Worm (Caenorhabditis elegans): ENCODE measurements around the gene col-2.

col-2 gene

DNA sequence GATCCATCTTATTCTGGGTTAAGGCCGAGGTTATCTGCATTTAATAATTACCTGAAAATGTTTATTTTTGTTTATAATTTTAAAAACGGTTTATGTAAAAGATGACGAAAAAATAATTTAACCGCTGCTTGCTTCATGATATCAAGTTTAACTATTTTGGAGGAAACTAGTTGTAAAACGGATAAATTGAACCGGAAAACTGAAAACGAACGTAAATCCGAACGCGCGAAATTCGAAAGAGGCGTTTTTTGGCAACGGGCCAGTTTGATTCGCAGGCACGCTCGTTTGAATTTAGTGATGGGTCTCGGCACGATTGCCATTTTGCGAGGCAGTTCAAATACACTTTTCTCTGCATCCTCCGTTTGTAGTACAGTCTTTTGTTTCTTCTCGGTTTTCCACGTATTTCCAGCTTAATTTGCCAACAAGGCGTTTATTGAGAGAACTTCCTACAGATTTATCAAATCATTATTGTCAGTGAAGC is 43.7 kb upstream of the col-2 start, which contains the start of the genes gtbp-1 and K08F4.3:
TSS of gene gtbp-1 (minus strand) at position 51 of the 481 bp plus-strand sequence.
TSS of gene K08F4.3 (plus strand) at position 352 of the 481 bp plus-strand sequence.
- TF ChIP-seq mdl-1 (tag; optimal IDR thresholded peaks at IDR 0.05) (peak in 1 of 2 experiments; percentile 66), ama-1 (optimal IDR thresholded peaks at IDR 0.05) (no peak), C16A3.4 (tag; optimal IDR thresholded peaks at IDR 0.05) (peak; percentile 75), ceh-82 (tag; optimal IDR thresholded peaks at IDR 0.05) (peak in 1 of 3 experiments; percentile 71), aha-1 (tag; optimal IDR thresholded peaks at IDR 0.05) (no peak), nhr-90 (tag; optimal IDR thresholded peaks at IDR 0.05; ENCODE audit: poor library complexity) (peak; percentile 45), egl-13 (tag; optimal IDR thresholded peaks at IDR 0.05) (no peak), mep-1 (tag; optimal IDR thresholded peaks at IDR 0.05) (peak; percentile 85), jun-1 (tag; optimal IDR thresholded peaks at IDR 0.05) (peak; percentile 53), vab-15 (tag; optimal IDR thresholded peaks at IDR 0.05) (peak; percentile 23), lin-35 (GFP tag; optimal IDR thresholded peaks at IDR 0.05) (peak; percentile 92 to 97), lin-39 (tag; optimal IDR thresholded peaks at IDR 0.05) (no peak), snpc-4 (tag; optimal IDR thresholded peaks at IDR 0.05) (peak; percentile 54), ceh-63 (GFP tag; optimal IDR thresholded peaks at IDR 0.05) (no peak), isw-1 (GFP tag; IDR thresholded peaks at IDR 0.05) (peak; percentile 64), unc-62 (GFP tag; optimal IDR thresholded peaks at IDR 0.05) (no peak), snu-23 (GFP tag; optimal IDR thresholded peaks at IDR 0.05) (peak; percentile 83), mab-9 (GFP tag; IDR thresholded peaks at IDR 0.05) (no peak), efl-1 (optimal IDR thresholded peaks at IDR 0.05) (peak; percentile 83 to 95), efl-1 (GFP tag; optimal IDR thresholded peaks at IDR 0.05 in 1 of 2) (peak; percentile 94 to 99), elt-3 (tag; optimal IDR thresholded peaks at IDR 0.05) (peak in 2 of 6 experiments; percentile 3 to 47), grh-1 (GFP tag; IDR thresholded peaks at IDR 0.05) (peak; percentile 38; the same call in 1 of the 2 replicates), nhr-20 (tag; optimal IDR thresholded peaks at IDR 0.05) (peak; percentile 68), skn-1 (tag; optimal IDR thresholded peaks at IDR 0.05) (peak; percentile 75), xbp-1 (tag; optimal IDR thresholded peaks at IDR 0.05) (peak; percentile 67), lsy-2 (tag; optimal IDR thresholded peaks at IDR 0.05) (peak; percentile 79 to 95), irx-1 (tag; optimal IDR thresholded peaks at IDR 0.05) (peak; percentile 10), blmp-1 (tag; optimal IDR thresholded peaks at IDR 0.05) (peak; percentile 53), nhr-19 (GFP tag; conservative IDR thresholded peaks at IDR 0.05) (peak; percentile 61), swsn-7 (tag; optimal IDR thresholded peaks at IDR 0.05) (peak; percentile 48), F16B12.6 (tag; optimal IDR thresholded peaks at IDR 0.05) (peak; percentile 45), pag-3 (tag; optimal IDR thresholded peaks at IDR 0.05; ENCODE audit: borderline replicate concordance, insufficient read depth) (no peak), tlp-1 (tag; optimal IDR thresholded peaks at IDR 0.05) (no peak), fos-1 (tag; optimal IDR thresholded peaks at IDR 0.05) (peak; percentile 47), pqm-1 (tag; optimal IDR thresholded peaks at IDR 0.05) (peak; percentile 47), rnt-1 (tag; optimal IDR thresholded peaks at IDR 0.05) (peak; percentile 76), nhr-71 (tag; optimal IDR thresholded peaks at IDR 0.05) (peak; percentile 78), fkh-8 (tag; optimal IDR thresholded peaks at IDR 0.05) (peak; percentile 65), unc-86 (tag; optimal IDR thresholded peaks at IDR 0.05) (peak; percentile 24), pax-3 (tag; optimal IDR thresholded peaks at IDR 0.05) (peak; percentile 23), fkh-10 (GFP tag; optimal IDR thresholded peaks at IDR 0.05) (no peak), lin-13 (GFP tag; optimal IDR thresholded peaks at IDR 0.05) (peak; percentile 68), nhr-47 (tag; optimal IDR thresholded peaks at IDR 0.05) (peak; percentile 74), dsc-1 (tag; optimal IDR thresholded peaks at IDR 0.05) (peak; percentile 37), dpl-1 (GFP tag; optimal IDR thresholded peaks at IDR 0.05) (peak; percentile 92 to 94 (median 92)), nhr-76 (tag; optimal IDR thresholded peaks at IDR 0.05) (no peak), nhr-77 (tag; optimal IDR thresholded peaks at IDR 0.05) (peak; percentile 78), ceh-88 (GFP tag; IDR thresholded peaks at IDR 0.05) (no peak; the same call in 1 of the 2 replicates), lin-15B (tag; optimal IDR thresholded peaks at IDR 0.05) (peak; percentile 85), unc-130 (tag; optimal IDR thresholded peaks at IDR 0.05) (peak; percentile 49), nhr-85 (tag) (peak; percentile 85), C04F5.9 (tag; optimal IDR thresholded peaks at IDR 0.05) (no peak)

Data from whole organism, L1 larva.